Worm (Caenorhabditis elegans): ENCODE results near the gene set-17.

ce11 chrII:8926451-8926850 lies 13.8 kb downstream of the set-17 start, which contains the start of gene B0457.2:
- TF ChIP-seq B0310.2 (tag; optimal IDR thresholded peaks at IDR 0.05) (no peak), hnd-1 (tag; optimal IDR thresholded peaks at IDR 0.05) (no peak), pes-1 (GFP tag; IDR thresholded peaks at IDR 0.05) (no peak)

All from whole organism, early embryonic.